4 worm cellular contexts compared by ENCODE assay signal in the genomic region with DNA sequence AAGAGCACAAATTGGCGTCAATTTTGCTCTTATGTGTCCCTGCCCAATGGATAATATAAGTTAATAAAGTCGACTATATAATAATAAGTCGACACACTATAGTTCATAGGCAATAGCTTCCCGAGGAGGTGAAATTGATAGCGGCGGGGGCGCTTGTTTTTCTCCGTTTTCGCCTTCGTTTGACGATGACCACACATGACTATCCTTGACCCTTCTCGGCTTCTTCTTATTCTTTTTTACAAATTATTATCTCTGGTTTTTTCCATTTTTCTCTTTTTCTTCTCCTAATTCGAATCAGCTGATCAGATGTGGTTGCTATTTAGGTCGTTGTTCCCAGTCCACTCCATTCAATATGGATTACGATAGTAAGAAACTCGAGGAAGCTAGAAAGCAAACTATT.
TF ChIP-seq lines count a peak whose summit lies in the region.

A gene (plus strand): TSS at position 324 of the 400 bp plus-strand sequence.

TF ChIP-seq in whole organism, L1 larva, 84 proteins besides CTCF, POLR2A, EP300 and RAD21:
- TF ChIP-seq blmp-1 (tag; optimal IDR thresholded peaks at IDR 0.05; lab: Kevin White, UChicago), result peak; percentile 94
- TF ChIP-seq ztf-11 (tag; optimal IDR thresholded peaks at IDR 0.05; lab: Kevin White, UChicago), result no peak

TF ChIP-seq in whole organism, L2 larva, 48 proteins besides CTCF, POLR2A, EP300 and RAD21:
- peak; percentile 19 for TF ChIP-seq blmp-1 (tag; optimal IDR thresholded peaks at IDR 0.05; lab: Kevin White, UChicago; ENCODE audit: insufficient read depth)
- no peak for TF ChIP-seq sem-4 (tag; optimal IDR thresholded peaks at IDR 0.05; lab: Kevin White, UChicago)
- TF ChIP-seq nhr-237 (tag; optimal IDR thresholded peaks at IDR 0.05; lab: Kevin White, UChicago), result no peak
- TF ChIP-seq nhr-21 (tag; optimal IDR thresholded peaks at IDR 0.05; lab: Kevin White, UChicago), result peak; percentile 9
TF ChIP-seq in whole organism, L2 larva: peak in this region for 2.

TF ChIP-seq in whole organism, L3 larva, 47 proteins besides CTCF, POLR2A, EP300 and RAD21:
- TF ChIP-seq nhr-23 (tag; optimal IDR thresholded peaks at IDR 0.05; lab: Kevin White, UChicago) (peak; percentile 39), ama-1 (optimal IDR thresholded peaks at IDR 0.05; lab: Kevin White, UChicago) (no peak), fos-1 (tag; optimal IDR thresholded peaks at IDR 0.05; lab: Kevin White, UChicago) (no peak), nhr-67 (tag; optimal IDR thresholded peaks at IDR 0.05; lab: Kevin White, UChicago) (no peak)

TF ChIP-seq in whole organism, L4 larva, 104 proteins besides CTCF, POLR2A, EP300 and RAD21:
- TF ChIP-seq F49E8.2 (tag; optimal IDR thresholded peaks at IDR 0.05; lab: Kevin White, UChicago; ENCODE audit: borderline replicate concordance) (no peak), nhr-28 (tag; optimal IDR thresholded peaks at IDR 0.05; lab: Kevin White, UChicago) (peak; percentile 3), dmd-9 (GFP tag; IDR thresholded peaks at IDR 0.05; lab: Robert Waterston, UW) (no peak)
TF ChIP-seq in whole organism, L4 larva: peak in this region for 1.
